Worm (Caenorhabditis elegans) whole organism, L4/young adult: ENCODE results near the gene F36G9.13.

Experiments
- W03F9.2 ChIP-seq: fragments of 150-350 bp; optimal IDR thresholded peaks from 2 replicates; lab custom pipeline; 2014; ENCODE audit warnings: missing biosample characterization, missing genetic modification characterization
- him-1 ChIP-seq: sonication (generic microtip); optimal IDR thresholded peaks from 2 replicates; lab custom pipeline; 2016; ENCODE audit warnings: missing genotype, missing genetic modification reagents, missing genetic modification characterization, missing compliant biosample characterization

DNA sequence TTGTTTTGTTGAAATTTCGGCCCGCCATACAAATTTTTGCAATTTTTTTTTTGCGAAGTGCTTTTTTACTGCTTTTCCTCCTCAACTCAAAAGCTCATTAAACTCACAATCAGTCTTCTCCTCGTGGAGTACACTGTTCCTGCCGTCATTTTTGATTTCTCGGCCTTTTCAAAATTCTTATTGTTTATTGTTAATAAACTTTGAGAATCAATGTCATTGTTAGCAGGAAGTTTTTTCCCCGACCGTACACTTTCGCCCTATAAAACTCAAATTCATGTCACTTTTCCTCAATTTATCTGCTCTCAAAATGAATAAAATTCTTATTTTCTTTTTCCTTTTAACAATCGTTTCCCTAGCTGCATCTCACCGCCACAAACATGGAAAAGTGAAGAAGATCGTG, 7.2 kb upstream of the F36G9.13 start, which contains the start of gene clec-232:
- TF ChIP-seq him-1 (tag; lab: Kevin White, UChicago) = no peak
- no peak for TF ChIP-seq W03F9.2 (tag; lab: Kevin White, UChicago)
